Worm (Caenorhabditis elegans): Measurements from ENCODE around the gene mec-18.

Gene mec-18

ce11 chrX:4274116-4274515 lies at the start of gene mec-18:
mec-18 (minus strand) TSS chrX:4274216.
- no peak for TF ChIP-seq athp-1 (tag; optimal IDR thresholded peaks at IDR 0.05)

- no peak for TF ChIP-seq F22D6.2 (tag; optimal IDR thresholded peaks at IDR 0.05)
- TF ChIP-seq egrh-3 (GFP tag; IDR thresholded peaks at IDR 0.05), result no peak
- TF ChIP-seq F10E7.11 (tag; optimal IDR thresholded peaks at IDR 0.05), result no peak
- no peak for TF ChIP-seq ceh-100 (GFP tag; IDR thresholded peaks at IDR 0.05)
- no peak for TF ChIP-seq F57C9.4 (tag; optimal IDR thresholded peaks at IDR 0.05)
- no peak for TF ChIP-seq lag-1 (GFP tag; IDR thresholded peaks at IDR 0.05)
- no peak for TF ChIP-seq rcor-1 (GFP tag; IDR thresholded peaks at IDR 0.05)
- no peak for TF ChIP-seq C06A6.2 (GFP tag; conservative IDR thresholded peaks at IDR 0.05)
- TF ChIP-seq ZK185.1 (tag; optimal IDR thresholded peaks at IDR 0.05; ENCODE audit: poor library complexity, severe bottlenecking), result no peak
- no peak for TF ChIP-seq ccch-3 (GFP tag; optimal IDR thresholded peaks at IDR 0.05)
- no peak for TF ChIP-seq attf-6 (GFP tag; IDR thresholded peaks at IDR 0.05)
- no peak for TF ChIP-seq mcd-1 (GFP tag; IDR thresholded peaks at IDR 0.05)
- no peak for TF ChIP-seq C17E4.6 (GFP tag; IDR thresholded peaks at IDR 0.05)
- no peak for TF ChIP-seq unc-130 (GFP tag; optimal IDR thresholded peaks at IDR 0.05)
- TF ChIP-seq xnd-1 (tag; optimal IDR thresholded peaks at IDR 0.05), result no peak
Measured at ce11 chrX:4322847-4323455, 48.9 kb upstream of the mec-18 start.

- TF ChIP-seq rcor-1 (GFP tag; IDR thresholded peaks at IDR 0.05), result no peak
- TF ChIP-seq somi-1 (GFP tag; optimal IDR thresholded peaks at IDR 0.05), result no peak
- TF ChIP-seq dox-1 (GFP tag; IDR thresholded peaks at IDR 0.05), result no peak
- TF ChIP-seq lag-1 (GFP tag; IDR thresholded peaks at IDR 0.05), result no peak
- TF ChIP-seq ceh-100 (GFP tag; IDR thresholded peaks at IDR 0.05), result no peak
- TF ChIP-seq nfyb-1 (GFP tag; IDR thresholded peaks at IDR 0.05), result no peak
- no peak for TF ChIP-seq ceh-27 (GFP tag; optimal IDR thresholded peaks at IDR 0.05)
- TF ChIP-seq snpc-3.4 (tag; optimal IDR thresholded peaks at IDR 0.05), result no peak
- TF ChIP-seq B0336.3 (GFP tag; IDR thresholded peaks at IDR 0.05), result no peak
- TF ChIP-seq B0261.1 (tag; optimal IDR thresholded peaks at IDR 0.05), result no peak
Measured at ce11 chrX:4320563-4320962, 46.5 kb upstream of the mec-18 start, which contains the start of gene dop-6. dop-6 (plus strand) TSS chrX:4320863.

- TF ChIP-seq ztf-18 (tag; optimal IDR thresholded peaks at IDR 0.05), result no peak
- TF ChIP-seq Y95B8A.8 (GFP tag; IDR thresholded peaks at IDR 0.05), result no peak
- TF ChIP-seq ekl-4 (GFP tag; IDR thresholded peaks at IDR 0.05), result no peak
- TF ChIP-seq ZK185.1 (tag; optimal IDR thresholded peaks at IDR 0.05; ENCODE audit: poor library complexity, severe bottlenecking), result no peak
Measured at ce11 chrX:4317095-4317494, 43.1 kb upstream of the mec-18 start.

- TF ChIP-seq F57A8.1 (GFP tag; optimal IDR thresholded peaks at IDR 0.05) (no peak), cebp-2 (GFP tag; IDR thresholded peaks at IDR 0.05) (no peak), sdz-38 (tag; optimal IDR thresholded peaks at IDR 0.05) (no peak), rpc-1 (optimal IDR thresholded peaks at IDR 0.05) (no peak), rpc-1 (tag; optimal IDR thresholded peaks at IDR 0.05) (no peak), dox-1 (GFP tag; IDR thresholded peaks at IDR 0.05) (no peak), hlh-26 (GFP tag; conservative IDR thresholded peaks at IDR 0.05) (no peak), let-607 (tag; optimal IDR thresholded peaks at IDR 0.05) (no peak)
Measured at ce11 chrX:4314939-4315338, 40.9 kb upstream of the mec-18 start.
